Fruit fly (Drosophila melanogaster): ENCODE results near the gene CG5381.

dm6 chr2L:10344029-10344606 lies 21.2 kb upstream of the CG5381 start, which contains the start of gene Frmd5:
- TF ChIP-seq psq (optimal IDR thresholded peaks at IDR 0.05) (no peak), insv (optimal IDR thresholded peaks at IDR 0.05) (no peak), ttk (optimal IDR thresholded peaks at IDR 0.05) (no peak)
